Worm (Caenorhabditis elegans): ENCODE results near the gene rimb-1.
A peak's percentile ranks its signal among the peaks of the same experiment; 100 is the strongest.

The rimb-1 gene

ce11 chrIII:1806183-1806798, 18.2 kb downstream of the rimb-1 start:
- TF ChIP-seq ceh-8 (GFP tag; optimal IDR thresholded peaks at IDR 0.05) (peak; percentile 64), fkh-10 (GFP tag; optimal IDR thresholded peaks at IDR 0.05) (no peak), lsy-2 (tag; optimal IDR thresholded peaks at IDR 0.05) (no peak)

- TF ChIP-seq snpc-4 (tag; optimal IDR thresholded peaks at IDR 0.05) = no peak
- TF ChIP-seq nhr-84 (tag; optimal IDR thresholded peaks at IDR 0.05) = no peak
- no peak for TF ChIP-seq nhr-77 (tag; optimal IDR thresholded peaks at IDR 0.05)
- no peak for TF ChIP-seq ceh-88 (GFP tag; IDR thresholded peaks at IDR 0.05)
- no peak for TF ChIP-seq nhr-85 (tag)
- TF ChIP-seq lin-14 (GFP tag; optimal IDR thresholded peaks at IDR 0.05) = no peak
- no peak for TF ChIP-seq lin-13 (GFP tag; optimal IDR thresholded peaks at IDR 0.05)
- TF ChIP-seq nhr-19 (GFP tag; conservative IDR thresholded peaks at IDR 0.05) = no peak
- no peak for TF ChIP-seq fkh-8 (tag; optimal IDR thresholded peaks at IDR 0.05)
- TF ChIP-seq dsc-1 (tag; optimal IDR thresholded peaks at IDR 0.05) = no peak
- no peak for TF ChIP-seq ceh-90 (tag; optimal IDR thresholded peaks at IDR 0.05)
- no peak for TF ChIP-seq unc-30 (tag; optimal IDR thresholded peaks at IDR 0.05)
- no peak for TF ChIP-seq pqm-1 (tag; optimal IDR thresholded peaks at IDR 0.05)
- TF ChIP-seq nhr-20 (tag; optimal IDR thresholded peaks at IDR 0.05) = no peak
- no peak for TF ChIP-seq fos-1 (tag; optimal IDR thresholded peaks at IDR 0.05)
- TF ChIP-seq F16B12.6 (tag; optimal IDR thresholded peaks at IDR 0.05) = no peak
- TF ChIP-seq irx-1 (tag; optimal IDR thresholded peaks at IDR 0.05) = no peak
- TF ChIP-seq nhr-11 (tag; optimal IDR thresholded peaks at IDR 0.05) = no peak
Measured at ce11 chrIII:1814285-1814684, 26.2 kb downstream of the rimb-1 start.

ce11 chrIII:1818001-1818655, 30.0 kb downstream of the rimb-1 start, which contains the start of gene clp-4:
TSS of gene clp-4 (minus strand) at chrIII:1818323.
- TF ChIP-seq lin-15B (tag; optimal IDR thresholded peaks at IDR 0.05) (no peak), nhr-85 (tag) (peak; percentile 83), dsc-1 (tag; optimal IDR thresholded peaks at IDR 0.05) (no peak), sptf-1 (tag; optimal IDR thresholded peaks at IDR 0.05) (no peak), nhr-71 (tag; optimal IDR thresholded peaks at IDR 0.05) (peak; percentile 21), dpl-1 (GFP tag; optimal IDR thresholded peaks at IDR 0.05) (no peak), lin-14 (GFP tag; optimal IDR thresholded peaks at IDR 0.05) (peak; percentile 32), ama-1 (optimal IDR thresholded peaks at IDR 0.05) (no peak), ceh-8 (GFP tag; optimal IDR thresholded peaks at IDR 0.05) (no peak), lsy-2 (tag; optimal IDR thresholded peaks at IDR 0.05) (peak; percentile 8 to 85), snu-23 (GFP tag; optimal IDR thresholded peaks at IDR 0.05) (peak; percentile 23), efl-1 (optimal IDR thresholded peaks at IDR 0.05) (no peak), efl-1 (GFP tag; optimal IDR thresholded peaks at IDR 0.05 in 1 of 2) (peak in 1 of 2 experiments; percentile 84)

ce11 chrIII:1819049-1819597, 31.0 kb downstream of the rimb-1 start:
- TF ChIP-seq ama-1 (optimal IDR thresholded peaks at IDR 0.05) (no peak), C16A3.4 (tag; optimal IDR thresholded peaks at IDR 0.05) (no peak), lin-35 (GFP tag; optimal IDR thresholded peaks at IDR 0.05) (peak in 1 of 2 experiments; percentile 12), ztf-4 (tag; optimal IDR thresholded peaks at IDR 0.05) (no peak), unc-30 (tag; optimal IDR thresholded peaks at IDR 0.05) (no peak), ets-5 (GFP tag; IDR thresholded peaks at IDR 0.05) (no peak), fkh-4 (tag; optimal IDR thresholded peaks at IDR 0.05; ENCODE audit: borderline replicate concordance) (no peak), fkh-8 (tag; optimal IDR thresholded peaks at IDR 0.05) (peak; percentile 18), jun-1 (tag; optimal IDR thresholded peaks at IDR 0.05) (no peak), efl-3 (GFP tag; optimal IDR thresholded peaks at IDR 0.05) (no peak), C34B4.2 (tag; optimal IDR thresholded peaks at IDR 0.05) (no peak), sptf-1 (tag; optimal IDR thresholded peaks at IDR 0.05) (no peak), mep-1 (tag; optimal IDR thresholded peaks at IDR 0.05) (peak; percentile 28), nhr-76 (tag; optimal IDR thresholded peaks at IDR 0.05) (no peak), pqm-1 (tag; optimal IDR thresholded peaks at IDR 0.05) (no peak), aly-2 (tag; optimal IDR thresholded peaks at IDR 0.05) (no peak), pag-3 (tag; optimal IDR thresholded peaks at IDR 0.05; ENCODE audit: borderline replicate concordance, insufficient read depth) (no peak), nhr-85 (tag) (peak; percentile 57), fkh-10 (GFP tag; optimal IDR thresholded peaks at IDR 0.05) (no peak), mef-2 (tag; optimal IDR thresholded peaks at IDR 0.05) (no peak), unc-86 (tag; optimal IDR thresholded peaks at IDR 0.05) (no peak), zip-4 (GFP tag; optimal IDR thresholded peaks at IDR 0.05) (no peak), lsy-2 (tag; optimal IDR thresholded peaks at IDR 0.05) (peak; percentile 63 to 66), elt-2 (tag; optimal IDR thresholded peaks at IDR 0.05) (no peak), rnt-1 (tag; optimal IDR thresholded peaks at IDR 0.05) (no peak), ceh-88 (GFP tag; IDR thresholded peaks at IDR 0.05) (no peak), nhr-84 (tag; optimal IDR thresholded peaks at IDR 0.05) (no peak)

Data from whole organism, L1 larva.